Worm (Caenorhabditis elegans) whole organism, mixed stage, embryonic: Measurements from ENCODE around the gene C33C12.11.

ENCODE experiments used
- ces-1 ChIP-seq: fragments of 150-350 bp; optimal IDR thresholded peaks from 2 replicates; lab custom pipeline; 2014; ENCODE audit warnings: missing biosample characterization, missing genetic modification reagents, missing genetic modification characterization
- elt-3 ChIP-seq: fragments of 150-350 bp; optimal IDR thresholded peaks from 2 replicates; lab custom pipeline; 2014; ENCODE audit warnings: missing biosample characterization, missing genetic modification characterization
- pha-4 ChIP-seq: fragments of 150-350 bp; optimal IDR thresholded peaks from 2 replicates; lab custom pipeline; 2018; ENCODE audit warnings: missing biosample characterization, missing genetic modification reagents, missing genetic modification characterization
- sptf-1 ChIP-seq: sonication (generic microtip); optimal IDR thresholded peaks from 2 replicates; lab custom pipeline; 2017; ENCODE audit warnings: mild to moderate bottlenecking, missing genetic modification characterization, moderate library complexity, missing compliant biosample characterization

DNA sequence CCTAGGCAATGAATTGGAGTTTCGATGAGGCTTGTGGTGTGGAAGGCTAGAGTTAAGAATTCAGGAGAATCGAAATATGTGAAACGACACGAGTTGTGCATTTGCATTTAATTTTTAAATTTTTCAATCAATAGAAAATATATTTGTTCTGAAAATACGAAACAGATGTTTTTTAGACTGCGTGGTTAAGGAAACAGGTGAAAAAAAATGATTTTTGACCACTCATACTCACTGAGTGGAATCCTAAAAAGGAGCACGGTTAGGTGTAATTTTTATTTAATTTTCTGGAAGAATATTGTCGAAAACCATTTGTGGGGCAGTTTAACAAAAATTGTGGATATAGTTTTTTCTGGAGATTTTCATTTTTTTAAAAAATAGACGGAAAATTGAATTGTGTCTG is 46.8 kb downstream of the C33C12.11 start, which contains the start of gene srh-195:
- no peak for TF ChIP-seq sptf-1 (tag; lab: Kevin White, UChicago)
- TF ChIP-seq pha-4 (tag; lab: Kevin White, UChicago): no peak
- TF ChIP-seq elt-3 (tag; lab: Kevin White, UChicago): no peak
- no peak for TF ChIP-seq ces-1 (GFP tag; lab: Kevin White, UChicago)
